Fruit fly (Drosophila melanogaster) whole organism, adult: ENCODE results near the gene Karl.
"Not testable (repeated sequence)": the region's sequence is repeated elsewhere in the genome, so short reads cannot be mapped to it uniquely, and the experiment has no call there.

ENCODE experiments used
- CG11617 ChIP-seq: fragments of 200-800 bp; sonication (Bioruptor generic); optimal IDR thresholded peaks from 2 replicates; lab custom pipeline; 2017; ENCODE audit warnings: mild to moderate bottlenecking, missing biosample characterization, missing genetic modification reagents, missing genetic modification characterization
- CG12768 ChIP-seq: fragments of 200-800 bp; sonication (Bioruptor generic); optimal IDR thresholded peaks from 2 replicates; lab custom pipeline; 2017; ENCODE audit warnings: missing biosample characterization, missing genetic modification characterization, mild to moderate bottlenecking, moderate library complexity, missing genetic modification reagents
- CG14711 ChIP-seq: fragments of 200-800 bp; sonication (Bioruptor generic); optimal IDR thresholded peaks from 2 replicates; lab custom pipeline; 2018; ENCODE audit warnings: missing biosample characterization, mild to moderate bottlenecking, missing genetic modification characterization, moderate library complexity
- CG1620 ChIP-seq: fragments of 200-800 bp; sonication (Bioruptor generic); optimal IDR thresholded peaks from 2 replicates; lab custom pipeline; 2016; ENCODE audit warnings: missing biosample characterization, missing genetic modification characterization
- CG33017 ChIP-seq: fragments of 200-800 bp; sonication (Bioruptor generic); optimal IDR thresholded peaks from 2 replicates; lab custom pipeline; 2018; ENCODE audit warnings: missing biosample characterization, mild to moderate bottlenecking, missing genetic modification characterization, moderate library complexity
- CG5204 ChIP-seq: fragments of 200-800 bp; sonication (Bioruptor generic); optimal IDR thresholded peaks from 2 replicates; lab custom pipeline; 2016; ENCODE audit warnings: missing biosample characterization, missing genetic modification characterization
- CG7045 ChIP-seq: fragments of 200-800 bp; sonication (Bioruptor generic); optimal IDR thresholded peaks from 2 replicates; lab custom pipeline; 2017; ENCODE audit warnings: missing biosample characterization, mild to moderate bottlenecking, missing genetic modification characterization
- CG7101 ChIP-seq: fragments of 200-800 bp; sonication (Bioruptor generic); optimal IDR thresholded peaks from 2 replicates; lab custom pipeline; 2018; ENCODE audit warnings: missing biosample characterization, mild to moderate bottlenecking, missing genetic modification characterization, moderate library complexity
- Clk ChIP-seq: fragments of 200-800 bp; sonication (Bioruptor generic); optimal IDR thresholded peaks from 2 replicates; lab custom pipeline; 2017; ENCODE audit warnings: missing biosample characterization, missing genetic modification characterization
- Crg-1 ChIP-seq: fragments of 200-800 bp; sonication (Bioruptor generic); optimal IDR thresholded peaks from 2 replicates; lab custom pipeline; 2016; ENCODE audit warnings: missing biosample characterization, missing genetic modification characterization
- Hr96 ChIP-seq: fragments of 200-800 bp; sonication (Bioruptor generic); optimal IDR thresholded peaks from 2 replicates; lab custom pipeline; 2016; ENCODE audit warnings: missing biosample characterization, missing genetic modification characterization
- Mnt ChIP-seq: fragments of 200-800 bp; sonication (Bioruptor generic); optimal IDR thresholded peaks from 2 replicates; lab custom pipeline; 2016; ENCODE audit warnings: missing biosample characterization, mild to moderate bottlenecking, missing genetic modification characterization
- bab1 ChIP-seq: fragments of 200-800 bp; sonication (Bioruptor generic); optimal IDR thresholded peaks from 3 replicates; lab custom pipeline; 2019; ENCODE audit warnings: missing biosample characterization, mild to moderate bottlenecking, missing genetic modification characterization, moderate library complexity
- cic ChIP-seq: fragments of 200-800 bp; sonication (Bioruptor generic); optimal IDR thresholded peaks from 2 replicates; lab custom pipeline; 2017; ENCODE audit warnings: missing biosample characterization, mild to moderate bottlenecking, missing genetic modification characterization, moderate library complexity
- cnc ChIP-seq, 2 experiments: fragments of >200 bp; optimal IDR thresholded peaks; 2 replicates each; lab custom pipeline; 2017
- kay ChIP-seq: fragments of 200-800 bp; sonication (Bioruptor generic); peaks from one replicate; lab custom pipeline; 2016; ENCODE audit warnings: missing biosample characterization, missing genetic modification characterization, borderline replicate concordance
- ovo ChIP-seq: fragments of 200-800 bp; sonication (Bioruptor generic); optimal IDR thresholded peaks from 2 replicates; lab custom pipeline; 2016; ENCODE audit warnings: missing biosample characterization, missing genetic modification characterization
- pad ChIP-seq: fragments of 200-800 bp; sonication (Bioruptor generic); optimal IDR thresholded peaks from 3 replicates; lab custom pipeline; 2017; ENCODE audit warnings: missing biosample characterization, missing genetic modification characterization, mild to moderate bottlenecking, moderate library complexity, missing genetic modification reagents
- tj ChIP-seq: fragments of 200-800 bp; sonication (Bioruptor generic); optimal IDR thresholded peaks from 3 replicates; lab custom pipeline; 2017; ENCODE audit warnings: missing biosample characterization, mild to moderate bottlenecking, missing genetic modification characterization, moderate library complexity
- toe ChIP-seq: fragments of 200-800 bp; sonication (Bioruptor generic); optimal IDR thresholded peaks from 2 replicates; lab custom pipeline; 2016; ENCODE audit warnings: missing biosample characterization, missing genetic modification characterization

Gene Karl

DNA sequence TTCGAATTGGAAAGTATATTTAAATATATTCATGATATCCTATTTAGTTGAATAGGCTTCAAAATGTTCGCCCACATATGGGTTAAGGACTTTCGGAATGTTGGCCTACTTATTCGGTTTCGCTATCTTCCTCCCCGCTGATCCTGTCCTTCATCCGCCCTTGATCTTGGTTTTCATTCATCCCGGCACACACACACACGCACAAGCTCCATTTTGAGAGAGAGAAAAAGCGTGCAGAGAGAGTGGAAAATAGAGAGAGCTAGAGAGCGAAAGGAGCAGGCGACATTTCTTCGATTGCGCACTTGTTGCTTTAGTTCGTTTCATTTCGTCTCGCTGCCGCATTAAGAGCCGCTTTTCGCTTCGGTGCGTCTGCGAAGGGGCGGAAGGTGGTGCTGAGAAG lies at the start of gene Karl:
TSS of gene Karl (plus strand) at position 301 of the 400 bp plus-strand sequence.
- TF ChIP-seq Mnt (GFP tag; lab: Kevin White, UChicago) (no peak), CG5204 (GFP tag; lab: Kevin White, UChicago) (no peak), kay (no peak), bab1 (GFP tag; lab: Kevin White, UChicago) (no peak), CG11617 (no peak), CG14711 (no peak), pad (GFP tag; lab: Kevin White, UChicago) (no peak), Clk (GFP tag; lab: Kevin White, UChicago) (no peak)

DNA sequence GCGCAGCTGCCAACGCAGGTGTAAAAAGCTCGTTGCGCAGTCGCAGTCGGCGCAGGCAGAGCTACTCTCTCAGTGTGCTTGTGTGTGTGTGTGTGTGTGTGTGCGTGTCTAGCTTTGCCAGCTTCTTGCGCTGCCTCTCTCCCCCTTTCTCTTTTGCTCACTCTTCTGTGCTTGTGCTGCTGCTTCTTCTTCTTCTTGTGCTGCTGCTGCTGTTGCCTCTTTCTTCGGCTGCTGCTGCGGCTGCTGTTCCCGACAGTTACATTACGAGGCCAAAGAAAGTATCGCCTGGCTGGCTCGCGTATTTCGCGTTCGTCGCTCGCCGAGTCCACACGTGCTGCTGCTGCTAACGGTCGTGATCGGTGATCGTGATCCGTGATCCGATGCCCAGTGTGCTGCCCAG lies 33.2 kb upstream of the Karl start, which contains the start of gene m:
TSS of gene m (plus strand) at position 301 of the 400 bp plus-strand sequence.
- not testable (repeated sequence) for TF ChIP-seq Crg-1 (GFP tag; lab: Kevin White, UChicago); ovo (GFP tag; lab: Kevin White, UChicago); CG7101 (tag; lab: Kevin White, UChicago)

DNA sequence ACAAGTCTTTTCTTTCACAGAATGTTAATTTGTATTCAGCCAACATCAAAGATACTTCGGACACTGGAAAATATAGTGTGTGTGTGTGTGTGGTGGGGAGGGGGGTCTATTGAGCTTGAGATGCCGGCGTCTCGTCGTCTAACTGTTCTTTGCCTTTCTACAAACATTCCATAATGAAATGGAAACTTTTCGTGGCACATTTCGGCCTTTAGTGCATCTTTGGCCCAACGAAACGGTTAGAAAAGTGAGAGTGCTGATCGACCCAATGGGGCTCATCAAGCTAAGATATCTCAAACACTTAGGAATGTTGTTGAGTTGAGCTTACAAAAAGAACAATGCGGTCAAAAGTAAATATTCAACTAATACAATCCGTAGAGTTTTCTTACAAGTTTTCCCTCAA lies 30.3 kb upstream of the Karl start:
- TF ChIP-seq Clk (GFP tag; lab: Kevin White, UChicago) = no peak
- no peak for TF ChIP-seq Crg-1 (GFP tag; lab: Kevin White, UChicago)
- TF ChIP-seq CG11617 = no peak

DNA sequence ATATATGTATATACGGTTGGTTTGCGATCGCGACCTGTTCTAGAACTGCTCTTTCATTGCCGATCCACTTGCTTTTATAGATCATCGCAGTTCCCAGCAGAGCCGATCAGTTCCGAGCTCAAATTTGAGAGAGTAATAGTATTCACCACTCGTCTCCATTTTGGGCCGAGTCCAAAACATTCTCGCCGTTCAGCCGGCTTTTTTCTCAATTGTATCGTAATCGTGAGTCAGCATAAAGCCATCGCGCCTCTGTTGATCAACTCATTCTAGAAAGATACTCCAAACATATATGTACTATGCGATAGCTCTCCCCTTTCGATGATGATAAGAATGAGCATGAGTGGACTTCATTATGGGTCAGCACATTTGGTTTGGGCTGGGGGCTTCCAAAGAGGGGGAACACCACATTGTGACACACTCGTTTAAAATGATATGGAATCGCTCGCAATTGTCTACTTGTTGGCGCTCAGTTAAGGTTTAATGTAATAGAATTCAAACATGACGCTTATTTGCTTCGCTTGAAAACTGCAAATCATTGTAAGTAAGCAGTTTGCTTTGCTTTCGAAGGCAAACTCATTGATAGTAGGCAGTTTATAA lies 22.5 kb upstream of the Karl start, which contains the start of gene CG9360:
TSS of gene CG9360 (minus strand) at position 51 of the 597 bp plus-strand sequence.
- TF ChIP-seq tj (GFP tag; lab: Kevin White, UChicago) = peak; percentile 93
- peak; percentile 82 for TF ChIP-seq kay
- no peak for TF ChIP-seq CG12768 (GFP tag; lab: Kevin White, UChicago)
- no peak for TF ChIP-seq Mnt (GFP tag; lab: Kevin White, UChicago)
- TF ChIP-seq cnc (optimal IDR thresholded peaks at IDR 0.05; lab: Kevin White, UChicago) = peak; percentile 72 to 91

DNA sequence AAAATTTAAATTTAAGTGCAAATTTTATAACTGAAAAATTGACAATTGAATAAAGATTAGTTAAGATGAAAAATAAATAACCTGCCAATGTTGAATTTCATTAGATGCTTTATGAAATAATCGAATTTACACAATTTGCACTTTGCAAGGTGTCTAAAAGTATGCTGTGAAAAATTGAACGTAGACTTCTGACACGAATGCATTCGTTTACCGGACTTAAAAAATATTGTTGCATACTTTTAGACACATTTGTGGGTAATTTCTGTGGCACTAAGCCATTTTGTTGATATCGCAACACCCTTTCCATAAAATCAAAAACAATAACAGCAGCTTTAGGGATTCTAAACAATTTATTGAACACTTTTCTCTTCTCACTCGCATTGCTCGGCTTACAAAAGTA lies 17.7 kb upstream of the Karl start:
- TF ChIP-seq CG14711 = no peak
- TF ChIP-seq CG7045 (GFP tag; lab: Kevin White, UChicago) = no peak
- no peak for TF ChIP-seq CG11617
- TF ChIP-seq cnc (optimal IDR thresholded peaks at IDR 0.05; lab: Kevin White, UChicago) = no peak
- TF ChIP-seq cic (GFP tag; lab: Kevin White, UChicago) = no peak
- no peak for TF ChIP-seq CG7101 (tag; lab: Kevin White, UChicago)
- no peak for TF ChIP-seq Clk (GFP tag; lab: Kevin White, UChicago)
- TF ChIP-seq kay = no peak
- TF ChIP-seq Hr96 = no peak
- TF ChIP-seq ovo (GFP tag; lab: Kevin White, UChicago) = no peak

DNA sequence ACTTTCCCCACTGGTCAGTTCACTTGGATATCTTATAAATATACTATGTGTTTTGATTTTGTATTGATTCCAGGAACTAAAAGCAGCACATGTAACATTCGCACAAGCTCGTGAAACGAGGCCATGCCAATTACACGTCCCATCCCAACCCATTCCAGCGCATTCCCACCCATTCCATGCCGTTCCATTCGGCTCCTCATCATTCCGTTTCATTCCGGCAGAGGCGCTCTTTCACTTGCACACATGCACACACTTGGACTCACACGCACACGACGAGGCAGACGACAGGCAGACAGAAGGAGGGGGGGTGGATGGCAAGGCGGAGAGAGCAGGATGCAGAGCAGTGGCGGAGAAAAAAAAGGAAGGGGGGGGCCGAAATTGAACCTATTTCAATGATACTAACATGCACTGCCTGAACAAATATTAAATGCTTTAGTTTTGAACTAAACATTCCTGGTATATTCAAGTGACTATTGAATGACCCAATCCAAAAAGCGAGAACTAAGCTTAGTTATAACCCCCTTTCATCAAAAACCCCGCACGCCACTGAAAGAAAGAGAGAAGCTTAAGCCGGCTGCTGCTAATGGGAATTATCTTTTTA lies 11.1 kb upstream of the Karl start:
- TF ChIP-seq tj (GFP tag; lab: Kevin White, UChicago) (no peak), Hr96 (peak; percentile 24), CG33017 (tag; lab: Kevin White, UChicago) (no peak), Clk (GFP tag; lab: Kevin White, UChicago) (no peak), CG7101 (tag; lab: Kevin White, UChicago) (peak; percentile 6), toe (GFP tag; lab: Kevin White, UChicago) (no peak), cnc (optimal IDR thresholded peaks at IDR 0.05; lab: Kevin White, UChicago) (no peak), cic (GFP tag; lab: Kevin White, UChicago) (no peak), CG7045 (GFP tag; lab: Kevin White, UChicago) (peak; percentile 28)

DNA sequence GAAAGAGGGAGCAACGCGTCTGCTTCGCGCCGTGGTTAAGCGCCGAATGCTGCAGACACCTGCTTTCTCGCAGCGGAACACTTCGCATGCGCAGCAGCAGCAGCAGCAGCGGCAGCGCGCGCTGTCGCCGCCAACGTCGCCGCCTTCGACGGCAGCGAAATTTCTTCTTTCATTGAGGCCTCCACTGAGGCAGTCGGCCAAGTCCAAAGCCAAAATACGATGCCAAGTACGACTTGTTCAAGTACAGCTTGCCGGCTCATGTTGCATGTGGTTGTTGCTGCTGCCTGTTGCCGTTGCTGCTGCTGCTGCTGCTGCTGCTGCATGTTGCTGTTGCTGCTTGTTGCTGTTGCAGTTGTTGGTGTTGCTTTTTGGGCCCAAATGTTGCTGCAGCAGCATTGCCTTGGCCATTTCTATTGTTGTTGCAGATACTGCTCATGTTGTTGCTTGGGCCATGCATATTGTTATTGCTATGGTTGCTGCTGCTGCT lies 8.4 kb upstream of the Karl start, which contains the start of gene dy:
TSS of gene dy (minus strand) at position 51 of the 487 bp plus-strand sequence.
- TF ChIP-seq bab1 (GFP tag; lab: Kevin White, UChicago) = no peak
- no peak for TF ChIP-seq cic (GFP tag; lab: Kevin White, UChicago)
- no peak for TF ChIP-seq kay
- TF ChIP-seq pad (GFP tag; lab: Kevin White, UChicago) = no peak
- no peak for TF ChIP-seq Mnt (GFP tag; lab: Kevin White, UChicago)
- no peak for TF ChIP-seq tj (GFP tag; lab: Kevin White, UChicago)
- no peak for TF ChIP-seq Hr96
- no peak for TF ChIP-seq CG7045 (GFP tag; lab: Kevin White, UChicago)
- no peak for TF ChIP-seq CG1620 (GFP tag; lab: Kevin White, UChicago)
- no peak for TF ChIP-seq CG11617
- no peak for TF ChIP-seq toe (GFP tag; lab: Kevin White, UChicago)
- no peak for TF ChIP-seq CG33017 (tag; lab: Kevin White, UChicago)
- no peak for TF ChIP-seq cnc (optimal IDR thresholded peaks at IDR 0.05; lab: Kevin White, UChicago)
- no peak for TF ChIP-seq Clk (GFP tag; lab: Kevin White, UChicago)
- TF ChIP-seq Crg-1 (GFP tag; lab: Kevin White, UChicago) = no peak
- TF ChIP-seq CG12768 (GFP tag; lab: Kevin White, UChicago) = no peak
